Worm (Caenorhabditis elegans) whole organism, L4/young adult: ENCODE measurements around the gene ZK686.1.

Source experiments
- W03F9.2 ChIP-seq: fragments of 150-350 bp; optimal IDR thresholded peaks from 2 replicates; lab custom pipeline; 2014; ENCODE audit warnings: missing biosample characterization, missing genetic modification characterization
- dao-5 ChIP-seq: sonication (generic microtip); optimal IDR thresholded peaks from 2 replicates; lab custom pipeline; 2016; ENCODE audit warnings: missing genotype, missing genetic modification characterization, moderate library complexity, missing compliant biosample characterization

DNA sequence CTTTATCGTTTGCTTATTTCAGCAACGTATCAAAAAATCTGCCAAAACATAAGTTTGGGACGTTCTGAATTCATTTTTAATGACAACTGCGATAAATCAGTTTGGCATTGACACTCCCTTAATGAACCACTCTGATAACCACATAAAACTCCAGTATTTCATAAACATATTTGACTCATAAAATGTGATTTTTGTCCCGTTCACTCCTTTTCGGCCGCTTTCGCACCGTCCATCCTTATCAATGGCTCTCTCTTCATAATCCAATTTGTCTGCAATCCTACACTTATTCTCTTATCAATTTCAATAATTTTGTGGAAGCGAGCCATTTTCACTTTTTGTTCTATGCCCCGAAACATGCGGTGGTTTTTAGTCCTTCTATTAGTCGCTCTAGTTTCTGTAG, 14.4 kb upstream of the ZK686.1 start, which contains the start of gene pcp-1:
- no peak for TF ChIP-seq dao-5
- no peak for TF ChIP-seq W03F9.2 (tag; lab: Kevin White, UChicago)
